Worm (Caenorhabditis elegans) whole organism, L4 larva: ENCODE results near the gene ocam-1.

Source experiments
- D1046.2 ChIP-seq: fragments of 200-800 bp; sonication (Bioruptor generic); IDR thresholded peaks from 2 replicates; pipeline ENCODE4 v1.3.6; 2022; ENCODE audit warnings: missing genetic modification characterization, missing compliant biosample characterization
- F26F4.8 ChIP-seq: fragments of 200-800 bp; sonication (Bioruptor generic); conservative IDR thresholded peaks from 2 replicates; pipeline ENCODE4 v1.3.6; 2022; ENCODE audit warnings: missing genetic modification characterization, missing compliant biosample characterization
- F49E8.2 ChIP-seq: sonication (generic microtip); optimal IDR thresholded peaks from 2 replicates; lab custom pipeline; 2016; ENCODE audit warnings: missing compliant biosample characterization, mild to moderate bottlenecking, missing genetic modification characterization, borderline replicate concordance
- R02D3.7 ChIP-seq: fragments of 150-350 bp; sonication (generic microtip); optimal IDR thresholded peaks from 3 replicates; lab custom pipeline; 2014; ENCODE audit warnings: missing biosample characterization, missing genetic modification characterization
- T26A8.4 ChIP-seq: fragments of 200-800 bp; sonication (Bioruptor generic); IDR thresholded peaks from 2 replicates; pipeline ENCODE4 v1.3.6; 2022; ENCODE audit warnings: missing genetic modification characterization, missing compliant biosample characterization
- Y5F2A.4 ChIP-seq: fragments of 200-800 bp; sonication (Bioruptor generic); optimal IDR thresholded peaks from 2 replicates; lab custom pipeline; 2018; ENCODE audit warnings: mild to moderate bottlenecking, missing genetic modification characterization, missing compliant biosample characterization
- aha-1 ChIP-seq: fragments of 150-350 bp; peaks from one replicate; lab custom pipeline; 2014; ENCODE audit warnings: missing biosample characterization, missing genetic modification characterization
- attf-4 ChIP-seq: sonication (generic microtip); optimal IDR thresholded peaks from 3 replicates; lab custom pipeline; 2017; ENCODE audit warnings: missing biosample characterization, missing genetic modification characterization
- ces-1 ChIP-seq: fragments of 150-350 bp; sonication (generic microtip); optimal IDR thresholded peaks from 4 replicates; lab custom pipeline; 2014; ENCODE audit warnings: missing biosample characterization, missing genetic modification reagents, missing genetic modification characterization
- cey-2 ChIP-seq: sonication (generic microtip); optimal IDR thresholded peaks from 3 replicates; lab custom pipeline; 2017; ENCODE audit warnings: missing genetic modification characterization, mild to moderate bottlenecking, missing compliant biosample characterization, antibody characterized with exemption, borderline replicate concordance; ENCODE audit not compliant: insufficient read depth
- daf-12 ChIP-seq: fragments of 150-350 bp; optimal IDR thresholded peaks from 2 replicates; lab custom pipeline; 2014; ENCODE audit warnings: missing biosample characterization, missing genetic modification reagents, missing genetic modification characterization
- daf-16 ChIP-seq, 3 experiments: sonication (generic microtip); optimal IDR thresholded peaks; 2 replicates each; lab custom pipeline; 2016 to 2017; ENCODE audit warnings: missing genetic modification characterization in 3 of 3, missing genetic modification reagents in 3 of 3, mild to moderate bottlenecking in 2 of 3, missing compliant biosample characterization in 2 of 3, missing biosample characterization in 1 of 3, moderate library complexity in 1 of 3
- daf-19 ChIP-seq: fragments of 200-800 bp; sonication (Bioruptor generic); conservative IDR thresholded peaks from 2 replicates; pipeline ENCODE4 v1.3.6; 2022; ENCODE audit warnings: missing genetic modification characterization, missing compliant biosample characterization
- dmd-6 ChIP-seq: fragments of 200-800 bp; sonication (Bioruptor generic); IDR thresholded peaks from 2 replicates; pipeline ENCODE4 v1.3.6; 2022; ENCODE audit warnings: missing genetic modification reagents, missing genetic modification characterization, missing compliant biosample characterization
- dmd-8 ChIP-seq: fragments of 200-800 bp; sonication (Bioruptor generic); IDR thresholded peaks from 2 replicates; pipeline ENCODE4 v1.3.6; 2022; ENCODE audit warnings: missing genetic modification characterization, missing compliant biosample characterization
- dmd-9 ChIP-seq: fragments of 200-800 bp; sonication (Bioruptor generic); IDR thresholded peaks from 2 replicates; pipeline ENCODE4 v1.3.6; 2022; ENCODE audit warnings: missing genetic modification reagents, missing genetic modification characterization, missing compliant biosample characterization
- dpl-1 ChIP-seq: fragments of 150-350 bp; optimal IDR thresholded peaks from 2 replicates; lab custom pipeline; 2014; ENCODE audit warnings: missing biosample characterization, missing genetic modification reagents, missing genetic modification characterization
- dve-1 ChIP-seq: sonication (generic microtip); optimal IDR thresholded peaks from 2 replicates; lab custom pipeline; 2017; ENCODE audit warnings: antibody characterized with exemption, mild to moderate bottlenecking, missing genetic modification characterization, missing compliant biosample characterization; ENCODE audit not compliant: insufficient read depth
- egl-27 ChIP-seq: sonication (generic microtip); optimal IDR thresholded peaks from 3 replicates; lab custom pipeline; 2017; ENCODE audit warnings: missing biosample characterization, missing genetic modification reagents, missing genetic modification characterization
- fos-1 ChIP-seq: fragments of 150-350 bp; optimal IDR thresholded peaks from 2 replicates; lab custom pipeline; 2014; ENCODE audit warnings: missing biosample characterization, missing genetic modification characterization
- hif-1 ChIP-seq, 2 experiments: sonication (generic microtip); optimal IDR thresholded peaks; 2 replicates each; lab custom pipeline; 2016 to 2017; ENCODE audit warnings: missing compliant biosample characterization in 2 of 2, missing genetic modification characterization in 2 of 2, missing genetic modification reagents in 2 of 2, missing genotype in 2 of 2, mild to moderate bottlenecking in 1 of 2
- hlh-11 ChIP-seq: fragments of 200-800 bp; sonication (Bioruptor generic); optimal IDR thresholded peaks from 2 replicates; lab custom pipeline; 2018; ENCODE audit warnings: mild to moderate bottlenecking, missing genetic modification characterization, missing compliant biosample characterization
- lim-7 ChIP-seq: fragments of 200-800 bp; sonication (Bioruptor generic); IDR thresholded peaks from 2 replicates; pipeline ENCODE4 v1.3.6; 2022; ENCODE audit warnings: missing genetic modification characterization, missing compliant biosample characterization
- lin-15B ChIP-seq: fragments of 150-350 bp; sonication (generic microtip); optimal IDR thresholded peaks from 3 replicates; lab custom pipeline; 2014; ENCODE audit warnings: missing biosample characterization, missing genetic modification characterization
- lin-29 ChIP-seq: fragments of 200-800 bp; sonication (Bioruptor generic); IDR thresholded peaks from 2 replicates; pipeline ENCODE4 v1.3.6; 2022; ENCODE audit warnings: missing genetic modification reagents, missing genetic modification characterization, missing compliant biosample characterization
- lin-39 ChIP-seq: fragments of 150-350 bp; optimal IDR thresholded peaks from 2 replicates; lab custom pipeline; 2014; ENCODE audit warnings: missing biosample characterization, missing genetic modification reagents, missing genetic modification characterization
- lir-3 ChIP-seq: sonication (generic microtip); optimal IDR thresholded peaks from 2 replicates; lab custom pipeline; 2016; ENCODE audit warnings: mild to moderate bottlenecking, missing genetic modification characterization, missing compliant biosample characterization
- mdl-1 ChIP-seq, 2 experiments: fragments of 150-350 bp in 1 of 2; sonication (generic microtip) in 1 of 2; optimal IDR thresholded peaks; 2 replicates each; lab custom pipeline; 2014 to 2017; ENCODE audit warnings: missing biosample characterization in 2 of 2, missing genetic modification characterization in 2 of 2
- mxl-2 ChIP-seq: fragments of 200-800 bp; sonication (Bioruptor generic); conservative IDR thresholded peaks from 2 replicates; pipeline ENCODE4 v1.3.6; 2022; ENCODE audit warnings: missing genetic modification reagents, missing genetic modification characterization, missing compliant biosample characterization
- nhr-102 ChIP-seq: sonication (generic microtip); optimal IDR thresholded peaks from 2 replicates; lab custom pipeline; 2016; ENCODE audit warnings: mild to moderate bottlenecking, missing genetic modification characterization, moderate library complexity, missing compliant biosample characterization
- nhr-111 ChIP-seq: fragments of 200-800 bp; sonication (Bioruptor generic); optimal IDR thresholded peaks from 2 replicates; lab custom pipeline; 2018; ENCODE audit warnings: mild to moderate bottlenecking, missing genetic modification characterization, missing compliant biosample characterization
- nhr-237 ChIP-seq: sonication (generic microtip); optimal IDR thresholded peaks from 2 replicates; lab custom pipeline; 2017; ENCODE audit warnings: missing biosample characterization, missing genetic modification characterization
- nhr-28 ChIP-seq: fragments of 150-350 bp; optimal IDR thresholded peaks from 2 replicates; lab custom pipeline; 2014; ENCODE audit warnings: missing biosample characterization, missing genetic modification characterization
- nhr-6 ChIP-seq: fragments of 150-350 bp; optimal IDR thresholded peaks from 2 replicates; lab custom pipeline; 2014; ENCODE audit warnings: missing biosample characterization, missing genetic modification characterization
- nhr-76 ChIP-seq: fragments of 150-350 bp; optimal IDR thresholded peaks from 2 replicates; lab custom pipeline; 2014; ENCODE audit warnings: missing biosample characterization, missing genetic modification characterization
- nhr-77 ChIP-seq: fragments of 150-350 bp; optimal IDR thresholded peaks from 2 replicates; lab custom pipeline; 2014; ENCODE audit warnings: missing biosample characterization, missing genetic modification characterization
- pqm-1 ChIP-seq: sonication (generic microtip); optimal IDR thresholded peaks from 2 replicates; lab custom pipeline; 2017; ENCODE audit warnings: missing biosample characterization, missing genetic modification characterization
- saeg-2 ChIP-seq: fragments of 200-800 bp; sonication (Bioruptor generic); IDR thresholded peaks from 2 replicates; pipeline ENCODE4 v1.3.6; 2022; ENCODE audit warnings: missing genetic modification reagents, missing genetic modification characterization, missing compliant biosample characterization
- zip-11 ChIP-seq: fragments of 200-800 bp; sonication (Bioruptor generic); IDR thresholded peaks from 2 replicates; pipeline ENCODE4 v1.3.6; 2022; ENCODE audit warnings: missing genetic modification characterization, missing compliant biosample characterization

Gene ocam-1

DNA sequence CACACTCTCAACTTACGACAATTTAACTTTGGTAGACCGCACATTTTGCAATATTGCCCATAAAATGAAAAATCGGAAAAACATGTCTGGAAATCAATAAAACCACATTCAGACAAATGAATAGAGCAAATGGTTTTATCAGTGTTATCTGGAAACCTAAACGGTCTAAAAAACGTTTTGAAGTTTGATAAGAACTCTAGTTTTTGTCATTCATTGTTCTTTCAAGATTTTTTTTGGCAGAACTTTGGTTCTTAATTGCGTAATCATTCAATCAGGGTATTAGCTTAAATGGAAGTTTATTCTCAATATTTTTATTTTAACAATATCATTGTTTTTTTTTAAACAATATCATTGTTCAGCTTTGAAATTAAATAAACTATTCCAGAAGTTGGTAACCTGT lies 7.7 kb upstream of the ocam-1 start, which contains the start of gene cest-2.2 (continued):
- TF ChIP-seq dmd-8 (GFP tag; lab: Robert Waterston, UW), result no peak
- no peak for TF ChIP-seq nhr-237 (tag; lab: Kevin White, UChicago)
- TF ChIP-seq T26A8.4 (GFP tag; lab: Robert Waterston, UW), result no peak
- TF ChIP-seq nhr-76 (tag; lab: Kevin White, UChicago), result no peak
- no peak for TF ChIP-seq lir-3
- peak; percentile 27 for TF ChIP-seq pqm-1 (tag; lab: Kevin White, UChicago)
- no peak for TF ChIP-seq lin-29 (GFP tag; lab: Robert Waterston, UW)
- TF ChIP-seq nhr-28 (tag; lab: Kevin White, UChicago), result peak; percentile 51
- TF ChIP-seq lin-15B (tag; lab: Kevin White, UChicago), result no peak
- TF ChIP-seq, all 104 proteins: peak for 6

DNA sequence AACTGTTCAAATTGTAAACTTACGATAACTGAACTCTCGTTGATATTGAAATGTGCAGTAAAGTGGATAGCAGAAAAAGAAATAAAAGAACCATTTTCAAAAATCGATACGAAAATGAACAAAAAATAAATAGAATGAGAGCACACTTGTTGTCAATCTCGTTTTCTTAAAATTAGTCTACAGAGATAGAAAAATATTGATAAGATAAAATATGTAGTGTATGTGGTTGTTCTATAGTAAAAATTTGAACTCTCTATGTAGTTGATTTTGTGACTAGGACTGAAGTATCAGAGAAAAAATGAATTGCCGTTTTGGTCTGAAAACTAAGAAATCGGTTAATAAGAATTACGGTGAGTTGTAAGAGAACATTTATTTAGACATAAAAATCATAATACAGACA lies 3.8 kb upstream of the ocam-1 start, which contains the start of gene cest-2.1:
cest-2.1 (minus strand) TSS at position 198 of the 400 bp plus-strand sequence.
- TF ChIP-seq D1046.2 (GFP tag; lab: Robert Waterston, UW) (no peak), R02D3.7 (tag; lab: Kevin White, UChicago) (no peak), attf-4 (tag; lab: Kevin White, UChicago) (no peak), mxl-2 (GFP tag; lab: Robert Waterston, UW) (no peak), egl-27 (tag; lab: Kevin White, UChicago) (no peak), saeg-2 (no peak), nhr-102 (tag; lab: Kevin White, UChicago) (no peak), fos-1 (tag; lab: Kevin White, UChicago) (no peak), dmd-8 (GFP tag; lab: Robert Waterston, UW) (no peak), dmd-6 (GFP tag; lab: Robert Waterston, UW) (peak; percentile 44; the same call in 1 of the 2 replicates), F49E8.2 (tag; lab: Kevin White, UChicago) (no peak), dmd-9 (GFP tag; lab: Robert Waterston, UW) (no peak), nhr-28 (tag; lab: Kevin White, UChicago) (peak; percentile 72), nhr-77 (tag; lab: Kevin White, UChicago) (no peak), nhr-111 (GFP tag; lab: Kevin White, UChicago) (no peak), lim-7 (GFP tag; lab: Robert Waterston, UW) (no peak), dpl-1 (GFP tag; lab: Kevin White, UChicago) (no peak), daf-12 (tag; lab: Kevin White, UChicago) (no peak), mdl-1 (tag; optimal IDR thresholded peaks at IDR 0.05; lab: Kevin White, UChicago) (no peak), daf-16 (GFP tag; optimal IDR thresholded peaks at IDR 0.05; lab: Kevin White, UChicago) (no peak), daf-16 (tag; optimal IDR thresholded peaks at IDR 0.05; lab: Kevin White, UChicago) (peak; percentile 38), dve-1 (tag; lab: Kevin White, UChicago) (peak; percentile 11), ces-1 (GFP tag; lab: Kevin White, UChicago) (no peak), aha-1 (tag; lab: Kevin White, UChicago) (no peak), hlh-11 (tag; lab: Kevin White, UChicago) (no peak), nhr-6 (tag; lab: Kevin White, UChicago) (no peak)
- TF ChIP-seq, all 104 proteins: peak for 4

DNA sequence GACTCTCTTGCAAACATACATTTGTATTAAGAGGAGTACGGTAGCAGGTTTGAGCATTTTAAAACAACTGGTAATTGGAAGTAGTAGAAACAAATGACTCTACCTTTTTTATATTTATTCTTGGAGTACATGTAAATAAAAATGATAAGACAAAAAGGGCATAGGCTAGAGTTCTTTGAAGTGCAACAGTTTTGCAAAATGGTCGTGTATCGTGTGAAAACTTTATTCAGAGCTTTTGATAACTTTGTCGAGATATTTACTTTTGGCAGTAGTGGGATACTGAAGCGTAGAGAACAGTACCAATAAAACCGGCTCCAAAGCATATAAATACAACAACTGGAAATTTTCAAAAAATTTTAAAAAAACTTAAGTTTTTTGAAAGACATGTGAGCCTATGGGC lies 899 bp downstream of the ocam-1 start, which contains the start of gene cest-1.1:
cest-1.1 (minus strand) TSS at position 101 of the 400 bp plus-strand sequence.
- TF ChIP-seq Y5F2A.4 (GFP tag; lab: Kevin White, UChicago) (no peak), cey-2 (tag; lab: Kevin White, UChicago) (no peak), F26F4.8 (no peak), daf-12 (tag; lab: Kevin White, UChicago) (no peak), daf-19 (no peak), lin-39 (tag; lab: Kevin White, UChicago) (no peak), hif-1 (tag; optimal IDR thresholded peaks at IDR 0.05; lab: Kevin White, UChicago) (no peak), zip-11 (no peak)
